Fruit fly (Drosophila melanogaster) whole organism, wandering third instar larva: Measurements from ENCODE around the gene CG10064.

Source experiments
- Dif ChIP-seq: fragments of 200-275, 200-300 bp; sonication (Bioruptor generic); optimal IDR thresholded peaks from 2 replicates; lab custom pipeline; 2018; ENCODE audit warnings: missing biosample characterization, missing genetic modification characterization; ENCODE audit not compliant: partially characterized antibody
- OdsH ChIP-seq: fragments of 200-800 bp; sonication (Bioruptor generic); optimal IDR thresholded peaks from 2 replicates; lab custom pipeline; 2016; ENCODE audit warnings: missing biosample characterization, mild to moderate bottlenecking, missing genetic modification characterization
- Rel ChIP-seq, 2 experiments: fragments of 200-800 bp; sonication (Bioruptor generic) in 1 of 2; optimal IDR thresholded peaks; 2 replicates in 1 of 2; 3 replicates in 1 of 2; lab custom pipeline; 2016 to 2019; ENCODE audit warnings: mild to moderate bottlenecking in 2 of 2, missing biosample characterization in 2 of 2, missing genetic modification characterization in 2 of 2, moderate library complexity in 1 of 2
- Sp1 ChIP-seq: fragments of 200-800 bp; sonication (Bioruptor generic); optimal IDR thresholded peaks from 3 replicates; lab custom pipeline; 2019; ENCODE audit warnings: missing biosample characterization, mild to moderate bottlenecking, missing genetic modification characterization, moderate library complexity
- foxo ChIP-seq, 2 experiments: fragments of 200-800 bp; sonication (Bioruptor generic); optimal IDR thresholded peaks; 2 replicates in 1 of 2; 3 replicates in 1 of 2; lab custom pipeline; 2016 to 2017; ENCODE audit warnings: missing biosample characterization in 2 of 2, missing genetic modification characterization in 2 of 2
- lola ChIP-seq: fragments of >200 bp; optimal IDR thresholded peaks from 2 replicates; lab custom pipeline; 2017; ENCODE audit warnings: missing biosample characterization, missing genetic modification characterization
- psq ChIP-seq: fragments of 200-800 bp; sonication (Bioruptor generic); optimal IDR thresholded peaks from 3 replicates; lab custom pipeline; 2017; ENCODE audit warnings: missing biosample characterization, mild to moderate bottlenecking, missing genetic modification characterization, moderate library complexity
- usp ChIP-seq: fragments of >200 bp; optimal IDR thresholded peaks from 2 replicates; lab custom pipeline; 2017; ENCODE audit warnings: missing biosample characterization, missing genetic modification characterization

- TF ChIP-seq Sp1 (GFP tag; lab: Kevin White, UChicago) (no peak), foxo (GFP tag; optimal IDR thresholded peaks at IDR 0.05; lab: Kevin White, UChicago) (no peak), psq (no peak), usp (GFP tag; lab: Kevin White, UChicago) (no peak), lola (GFP tag; lab: Kevin White, UChicago) (no peak), OdsH (GFP tag; lab: Kevin White, UChicago) (no peak), Dif (GFP tag; lab: Kevin White, UChicago) (no peak), Rel (GFP tag; optimal IDR thresholded peaks at IDR 0.05; lab: Kevin White, UChicago) (no peak), Rel (tag; optimal IDR thresholded peaks at IDR 0.05; lab: Kevin White, UChicago) (no peak)
Observed at dm6 chr3L:7012271-7012670, 44.6 kb upstream of the CG10064 start.
